Worm (Caenorhabditis elegans): ENCODE measurements around the gene D1046.2.

D1046.2 gene

DNA sequence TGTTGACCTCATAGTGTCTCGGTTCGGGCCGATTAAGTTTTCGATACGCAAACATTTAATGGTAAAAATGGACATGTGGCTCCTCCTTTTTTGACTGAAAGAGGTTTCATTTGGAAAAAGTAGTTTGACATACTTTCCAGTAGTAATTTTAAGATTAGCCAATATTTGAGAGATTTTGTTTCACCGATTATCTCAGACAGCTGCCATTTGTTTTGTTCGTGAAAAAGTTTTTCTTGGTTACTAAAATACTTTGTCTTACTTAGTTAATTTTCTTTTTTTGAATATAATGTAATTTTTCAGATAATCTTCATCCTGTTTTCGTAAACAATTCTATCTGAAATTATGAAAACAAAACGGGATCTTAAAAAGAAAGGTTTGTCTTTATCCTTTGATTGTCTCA lies 39.6 kb downstream of the D1046.2 start, which contains the start of gene C09G9.5:
C09G9.5 (plus strand) TSS at position 301 of the 400 bp plus-strand sequence.
- TF ChIP-seq unc-55 (GFP tag; optimal IDR thresholded peaks at IDR 0.05) (no peak), che-1 (tag; optimal IDR thresholded peaks at IDR 0.05) (no peak), tbx-2 (tag; optimal IDR thresholded peaks at IDR 0.05) (no peak), hlh-8 (tag; optimal IDR thresholded peaks at IDR 0.05) (no peak), T23F11.4 (GFP tag; optimal IDR thresholded peaks at IDR 0.05) (no peak), pag-3 (tag; optimal IDR thresholded peaks at IDR 0.05; ENCODE audit: borderline replicate concordance) (no peak), ceh-2 (tag; optimal IDR thresholded peaks at IDR 0.05) (no peak), ceh-24 (tag; optimal IDR thresholded peaks at IDR 0.05) (no peak), ref-2 (tag; optimal IDR thresholded peaks at IDR 0.05) (no peak), npax-4 (tag; optimal IDR thresholded peaks at IDR 0.05) (no peak), pha-4 (tag; optimal IDR thresholded peaks at IDR 0.05) (no peak), odd-2 (tag; optimal IDR thresholded peaks at IDR 0.05) (no peak), elt-4 (tag; optimal IDR thresholded peaks at IDR 0.05) (no peak), fkh-6 (tag; optimal IDR thresholded peaks at IDR 0.05) (no peak), madf-2 (tag; optimal IDR thresholded peaks at IDR 0.05) (no peak), gmeb-2 (tag; optimal IDR thresholded peaks at IDR 0.05) (no peak), rnt-1 (tag; optimal IDR thresholded peaks at IDR 0.05) (no peak), ceh-6 (GFP tag; optimal IDR thresholded peaks at IDR 0.05) (no peak), ceh-31 (tag; optimal IDR thresholded peaks at IDR 0.05) (no peak), ceh-48 (tag; optimal IDR thresholded peaks at IDR 0.05) (no peak)

DNA sequence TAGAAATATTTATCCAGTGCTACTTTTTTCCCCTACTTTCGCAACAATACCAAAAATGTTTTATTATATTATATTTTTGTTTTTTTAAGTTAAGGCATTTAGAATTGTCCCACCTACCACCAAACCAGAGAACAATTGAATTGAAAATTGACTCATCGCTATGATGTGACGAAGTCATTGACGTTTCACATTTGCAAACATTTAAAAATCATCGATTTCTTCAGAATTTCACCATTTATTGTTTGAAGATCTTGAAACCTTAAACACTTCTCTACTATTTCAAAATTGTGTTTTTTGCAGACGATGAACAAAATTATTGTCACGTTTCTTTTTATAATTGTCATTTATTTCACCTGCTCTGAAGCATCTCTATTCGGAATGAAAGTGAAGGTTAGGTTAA lies 44.7 kb downstream of the D1046.2 start, which contains the start of gene C09G9.8:
C09G9.8 (plus strand) TSS at position 301 of the 400 bp plus-strand sequence.
- TF ChIP-seq syd-9 (tag; optimal IDR thresholded peaks at IDR 0.05) = no peak
- no peak for TF ChIP-seq unc-86 (tag; optimal IDR thresholded peaks at IDR 0.05)
- no peak for TF ChIP-seq ceh-48 (tag; optimal IDR thresholded peaks at IDR 0.05)
- TF ChIP-seq elt-4 (tag; optimal IDR thresholded peaks at IDR 0.05) = no peak
- TF ChIP-seq pha-4 (tag; optimal IDR thresholded peaks at IDR 0.05) = no peak

DNA sequence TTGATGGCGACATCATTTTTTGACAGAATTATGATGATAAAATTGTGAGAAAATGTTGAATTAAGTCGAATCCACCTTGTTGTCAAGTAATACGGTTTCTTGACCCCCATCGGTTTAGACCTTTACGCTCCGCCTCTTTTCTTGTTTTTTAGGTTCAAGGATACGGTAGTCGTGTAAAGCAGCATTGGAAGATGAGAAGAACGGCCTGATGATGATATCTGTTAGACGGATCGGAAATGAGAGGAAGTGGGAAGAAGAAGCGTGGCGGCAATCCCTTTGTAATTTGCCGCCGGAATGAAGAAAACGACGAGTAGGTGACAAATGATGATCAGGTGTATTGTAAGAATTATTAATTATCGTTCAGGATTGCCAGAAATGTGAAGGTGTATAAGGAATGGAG lies 46.1 kb downstream of the D1046.2 start, which contains the start of gene npax-4:
npax-4 (minus strand) TSS at position 101 of the 400 bp plus-strand sequence.
- TF ChIP-seq madf-2 (tag; optimal IDR thresholded peaks at IDR 0.05) (no peak), unc-42 (tag; optimal IDR thresholded peaks at IDR 0.05) (no peak), sdc-2 (tag; optimal IDR thresholded peaks at IDR 0.05) (no peak), sox-4 (tag; optimal IDR thresholded peaks at IDR 0.05) (no peak), ceh-45 (GFP tag; IDR thresholded peaks at IDR 0.05) (no peak), ceh-18 (tag; optimal IDR thresholded peaks at IDR 0.05) (no peak), ceh-24 (tag; optimal IDR thresholded peaks at IDR 0.05) (no peak), elt-4 (tag; optimal IDR thresholded peaks at IDR 0.05) (no peak), unc-86 (tag; optimal IDR thresholded peaks at IDR 0.05) (no peak), zip-5 (tag; optimal IDR thresholded peaks at IDR 0.05) (no peak), nhr-232 (tag; optimal IDR thresholded peaks at IDR 0.05) (no peak), ceh-34 (tag; optimal IDR thresholded peaks at IDR 0.05) (no peak), fkh-6 (tag; optimal IDR thresholded peaks at IDR 0.05) (no peak), pat-9 (tag; optimal IDR thresholded peaks at IDR 0.05) (no peak), rnt-1 (tag; optimal IDR thresholded peaks at IDR 0.05) (no peak), pha-2 (tag; optimal IDR thresholded peaks at IDR 0.05) (no peak), syd-9 (tag; optimal IDR thresholded peaks at IDR 0.05) (no peak), ceh-6 (GFP tag; optimal IDR thresholded peaks at IDR 0.05) (no peak), che-1 (tag; optimal IDR thresholded peaks at IDR 0.05) (no peak)
